Worm (Caenorhabditis elegans) whole organism, L4 larva: Measurements from ENCODE around the gene ubq-2.

Experiments used
- F26F4.8 ChIP-seq: fragments of 200-800 bp; sonication (Bioruptor generic); conservative IDR thresholded peaks from 2 replicates; pipeline ENCODE4 v1.3.6; 2022; ENCODE audit warnings: missing genetic modification characterization, missing compliant biosample characterization
- F49E8.2 ChIP-seq: sonication (generic microtip); optimal IDR thresholded peaks from 2 replicates; lab custom pipeline; 2016; ENCODE audit warnings: missing compliant biosample characterization, mild to moderate bottlenecking, missing genetic modification characterization, borderline replicate concordance
- Y48G9A.11 ChIP-seq: fragments of 200-800 bp; sonication (Bioruptor generic); IDR thresholded peaks from 2 replicates; pipeline ENCODE4 v1.3.6; 2022; ENCODE audit warnings: missing genetic modification reagents, missing genetic modification characterization, missing compliant biosample characterization
- ZK546.5 ChIP-seq, 2 experiments: sonication (generic microtip); optimal IDR thresholded peaks; 2 replicates each; lab custom pipeline; 2017; ENCODE audit warnings: missing biosample characterization in 2 of 2, missing genetic modification characterization in 2 of 2
- aha-1 ChIP-seq: fragments of 150-350 bp; peaks from one replicate; lab custom pipeline; 2014; ENCODE audit warnings: missing biosample characterization, missing genetic modification characterization
- attf-4 ChIP-seq: sonication (generic microtip); optimal IDR thresholded peaks from 3 replicates; lab custom pipeline; 2017; ENCODE audit warnings: missing biosample characterization, missing genetic modification characterization
- ceh-20 ChIP-seq: fragments of 200-800 bp; sonication (Bioruptor generic); IDR thresholded peaks from 2 replicates; pipeline ENCODE4 v1.3.6; 2022; ENCODE audit warnings: missing genetic modification reagents, missing genetic modification characterization, missing compliant biosample characterization
- ceh-28 ChIP-seq: fragments of 150-350 bp; optimal IDR thresholded peaks from 2 replicates; lab custom pipeline; 2014; ENCODE audit warnings: missing biosample characterization, missing genetic modification reagents, missing genetic modification characterization
- ctbp-1 ChIP-seq: fragments of 200-800 bp; sonication (Bioruptor generic); IDR thresholded peaks from 2 replicates; pipeline ENCODE4 v1.3.6; 2022; ENCODE audit warnings: missing genetic modification reagents, missing genetic modification characterization, missing compliant biosample characterization
- daf-16 ChIP-seq, 3 experiments: sonication (generic microtip); optimal IDR thresholded peaks; 2 replicates each; lab custom pipeline; 2016 to 2017; ENCODE audit warnings: missing genetic modification characterization in 3 of 3, missing genetic modification reagents in 3 of 3, mild to moderate bottlenecking in 2 of 3, missing compliant biosample characterization in 2 of 3, missing biosample characterization in 1 of 3, moderate library complexity in 1 of 3
- dmd-6 ChIP-seq: fragments of 200-800 bp; sonication (Bioruptor generic); IDR thresholded peaks from 2 replicates; pipeline ENCODE4 v1.3.6; 2022; ENCODE audit warnings: missing genetic modification reagents, missing genetic modification characterization, missing compliant biosample characterization
- dve-1 ChIP-seq: sonication (generic microtip); optimal IDR thresholded peaks from 2 replicates; lab custom pipeline; 2017; ENCODE audit warnings: antibody characterized with exemption, mild to moderate bottlenecking, missing genetic modification characterization, missing compliant biosample characterization; ENCODE audit not compliant: insufficient read depth
- egl-43 ChIP-seq: fragments of 200-800 bp; sonication (Bioruptor generic); IDR thresholded peaks from 2 replicates; pipeline ENCODE4 v1.3.6; 2022; ENCODE audit warnings: missing genetic modification reagents, missing genetic modification characterization, missing compliant biosample characterization
- fos-1 ChIP-seq: fragments of 150-350 bp; optimal IDR thresholded peaks from 2 replicates; lab custom pipeline; 2014; ENCODE audit warnings: missing biosample characterization, missing genetic modification characterization
- gei-8 ChIP-seq: fragments of 200-800 bp; sonication (Bioruptor generic); optimal IDR thresholded peaks from 2 replicates; lab custom pipeline; 2018; ENCODE audit warnings: mild to moderate bottlenecking, missing genetic modification characterization, missing compliant biosample characterization
- hlh-11 ChIP-seq: fragments of 200-800 bp; sonication (Bioruptor generic); optimal IDR thresholded peaks from 2 replicates; lab custom pipeline; 2018; ENCODE audit warnings: mild to moderate bottlenecking, missing genetic modification characterization, missing compliant biosample characterization
- hlh-30 ChIP-seq: sonication (generic microtip); optimal IDR thresholded peaks from 2 replicates; lab custom pipeline; 2017; ENCODE audit warnings: antibody characterized with exemption, mild to moderate bottlenecking, missing genetic modification characterization, missing compliant biosample characterization; ENCODE audit not compliant: insufficient read depth
- hmg-1.1 ChIP-seq: fragments of 200-800 bp; sonication (Bioruptor generic); IDR thresholded peaks from 2 replicates; pipeline ENCODE4 v1.3.6; 2022; ENCODE audit warnings: missing genetic modification reagents, missing genetic modification characterization, missing compliant biosample characterization
- jun-1 ChIP-seq: fragments of 150-350 bp; optimal IDR thresholded peaks from 2 replicates; lab custom pipeline; 2014; ENCODE audit warnings: missing biosample characterization, missing genetic modification reagents, missing genetic modification characterization
- lim-7 ChIP-seq: fragments of 200-800 bp; sonication (Bioruptor generic); IDR thresholded peaks from 2 replicates; pipeline ENCODE4 v1.3.6; 2022; ENCODE audit warnings: missing genetic modification characterization, missing compliant biosample characterization
- lin-15B ChIP-seq: fragments of 150-350 bp; sonication (generic microtip); optimal IDR thresholded peaks from 3 replicates; lab custom pipeline; 2014; ENCODE audit warnings: missing biosample characterization, missing genetic modification characterization
- lin-29 ChIP-seq: fragments of 200-800 bp; sonication (Bioruptor generic); IDR thresholded peaks from 2 replicates; pipeline ENCODE4 v1.3.6; 2022; ENCODE audit warnings: missing genetic modification reagents, missing genetic modification characterization, missing compliant biosample characterization
- lin-38 ChIP-seq: fragments of 200-800 bp; sonication (Bioruptor generic); IDR thresholded peaks from 2 replicates; pipeline ENCODE4 v1.3.6; 2022; ENCODE audit warnings: missing genetic modification reagents, missing genetic modification characterization, missing compliant biosample characterization
- lsy-2 ChIP-seq, 2 experiments: fragments of 150-350 bp in 1 of 2; sonication (generic microtip) in 1 of 2; optimal IDR thresholded peaks; 2 replicates each; lab custom pipeline; 2014 to 2017; ENCODE audit warnings: missing biosample characterization in 2 of 2, missing genetic modification characterization in 2 of 2
- mdl-1 ChIP-seq, 2 experiments: fragments of 150-350 bp in 1 of 2; sonication (generic microtip) in 1 of 2; optimal IDR thresholded peaks; 2 replicates each; lab custom pipeline; 2014 to 2017; ENCODE audit warnings: missing biosample characterization in 2 of 2, missing genetic modification characterization in 2 of 2
- mdt-29 ChIP-seq: fragments of 200-800 bp; sonication (Bioruptor generic); IDR thresholded peaks from 2 replicates; pipeline ENCODE4 v1.3.6; 2022; ENCODE audit warnings: missing genetic modification reagents, missing genetic modification characterization, missing compliant biosample characterization
- mxl-2 ChIP-seq: fragments of 200-800 bp; sonication (Bioruptor generic); conservative IDR thresholded peaks from 2 replicates; pipeline ENCODE4 v1.3.6; 2022; ENCODE audit warnings: missing genetic modification reagents, missing genetic modification characterization, missing compliant biosample characterization
- nhr-111 ChIP-seq: fragments of 200-800 bp; sonication (Bioruptor generic); optimal IDR thresholded peaks from 2 replicates; lab custom pipeline; 2018; ENCODE audit warnings: mild to moderate bottlenecking, missing genetic modification characterization, missing compliant biosample characterization
- nhr-25 ChIP-seq: sonication (generic microtip); optimal IDR thresholded peaks from 2 replicates; lab custom pipeline; 2017; ENCODE audit warnings: missing genetic modification characterization, mild to moderate bottlenecking, missing compliant biosample characterization, antibody characterized with exemption, moderate library complexity, borderline replicate concordance; ENCODE audit not compliant: insufficient read depth
- nhr-41 ChIP-seq: fragments of 200-800 bp; sonication (Bioruptor generic); IDR thresholded peaks from 2 replicates; pipeline ENCODE4 v1.3.6; 2022; ENCODE audit warnings: missing genetic modification reagents, missing genetic modification characterization, missing compliant biosample characterization
- nhr-42 ChIP-seq: fragments of 200-800 bp; sonication (Bioruptor generic); IDR thresholded peaks from 2 replicates; pipeline ENCODE4 v1.3.6; 2022; ENCODE audit warnings: missing genetic modification characterization, missing compliant biosample characterization
- nhr-77 ChIP-seq: fragments of 150-350 bp; optimal IDR thresholded peaks from 2 replicates; lab custom pipeline; 2014; ENCODE audit warnings: missing biosample characterization, missing genetic modification characterization
- pqm-1 ChIP-seq: sonication (generic microtip); optimal IDR thresholded peaks from 2 replicates; lab custom pipeline; 2017; ENCODE audit warnings: missing biosample characterization, missing genetic modification characterization
- rbr-2 ChIP-seq: sonication (generic microtip); optimal IDR thresholded peaks from 2 replicates; lab custom pipeline; 2016; ENCODE audit warnings: missing genotype, missing genetic modification characterization, missing compliant biosample characterization
- saeg-2 ChIP-seq: fragments of 200-800 bp; sonication (Bioruptor generic); IDR thresholded peaks from 2 replicates; pipeline ENCODE4 v1.3.6; 2022; ENCODE audit warnings: missing genetic modification reagents, missing genetic modification characterization, missing compliant biosample characterization
- set-16 ChIP-seq: fragments of 200-800 bp; sonication (Bioruptor generic); IDR thresholded peaks from 2 replicates; pipeline ENCODE4 v1.3.6; 2022; ENCODE audit warnings: missing genetic modification reagents, missing genetic modification characterization, missing compliant biosample characterization
- spr-1 ChIP-seq: sonication (generic microtip); optimal IDR thresholded peaks from 2 replicates; lab custom pipeline; 2016; ENCODE audit warnings: mild to moderate bottlenecking, missing genetic modification characterization, missing compliant biosample characterization
- unc-130 ChIP-seq: sonication (generic microtip); optimal IDR thresholded peaks from 2 replicates; lab custom pipeline; 2016; ENCODE audit warnings: missing genetic modification reagents, missing genetic modification characterization, missing compliant biosample characterization
- zag-1 ChIP-seq: fragments of 150-350 bp; optimal IDR thresholded peaks from 2 replicates; lab custom pipeline; 2014; ENCODE audit warnings: missing biosample characterization, missing genetic modification characterization
- zfp-2 ChIP-seq: sonication (generic microtip); optimal IDR thresholded peaks from 2 replicates; lab custom pipeline; 2016; ENCODE audit warnings: mild to moderate bottlenecking, missing genetic modification characterization, missing compliant biosample characterization
- ztf-7 ChIP-seq: fragments of 150-350 bp; optimal IDR thresholded peaks from 2 replicates; lab custom pipeline; 2014; ENCODE audit warnings: missing biosample characterization, missing genetic modification characterization

ubq-2 gene

ce11 chrIII:12951362-12952228 lies 26.7 kb downstream of the ubq-2 start, which contains the start of gene Y39E4A.1 (continued):
- TF ChIP-seq attf-4 (tag; lab: Kevin White, UChicago) (no peak), hlh-11 (no peak), nhr-41 (GFP tag; lab: Robert Waterston, UW) (no peak), aha-1 (no peak), nhr-111 (GFP tag; lab: Kevin White, UChicago) (no peak), saeg-2 (GFP tag; lab: Robert Waterston, UW) (no peak)

- TF ChIP-seq F49E8.2 (tag; lab: Kevin White, UChicago) (no peak), ceh-20 (GFP tag; lab: Robert Waterston, UW) (peak; percentile 38; the same call in 1 of the 2 replicates), hmg-1.1 (GFP tag; lab: Robert Waterston, UW) (0 out of 2 replicates have a peak, but pooled peaks have one; percentile 17)
Measured at ce11 chrIII:12945072-12945471, 33.3 kb downstream of the ubq-2 start.

ce11 chrIII:12944064-12944463 lies 34.3 kb downstream of the ubq-2 start:
- TF ChIP-seq ztf-7 (tag; lab: Kevin White, UChicago) (no peak), egl-43 (no peak), lin-38 (no peak), nhr-42 (GFP tag; lab: Robert Waterston, UW) (no peak), spr-1 (tag; lab: Kevin White, UChicago) (no peak), lin-15B (tag; lab: Kevin White, UChicago) (no peak), fos-1 (no peak), nhr-77 (tag; lab: Kevin White, UChicago) (no peak), lin-29 (no peak)

DNA sequence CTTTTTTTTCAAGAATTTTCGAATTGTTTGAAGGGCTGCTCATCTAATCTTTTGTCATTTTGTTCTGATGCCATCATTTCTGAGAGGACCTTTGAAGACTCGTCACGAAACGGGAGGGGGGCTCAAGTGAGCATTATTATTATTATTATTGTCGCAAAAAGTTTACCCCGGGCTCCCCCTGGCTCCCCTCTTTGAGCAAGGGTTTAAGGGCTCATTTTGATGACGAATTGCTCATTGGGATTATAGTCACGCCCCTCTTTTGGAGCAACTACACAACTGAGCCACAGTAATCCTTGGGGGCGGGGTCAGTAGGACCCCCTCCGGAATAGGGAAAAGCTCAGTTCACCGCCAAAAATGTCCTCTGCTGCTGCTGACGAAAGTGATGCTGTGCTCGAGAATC lies 36.0 kb downstream of the ubq-2 start, which contains the start of gene unc-25:
unc-25 (plus strand) TSS at position 345 of the 400 bp plus-strand sequence.
- TF ChIP-seq mdl-1 (tag; optimal IDR thresholded peaks at IDR 0.05; lab: Kevin White, UChicago) (no peak), ZK546.5 (tag; optimal IDR thresholded peaks at IDR 0.05; lab: Kevin White, UChicago) (no peak), mxl-2 (GFP tag; lab: Robert Waterston, UW) (no peak), daf-16 (GFP tag; optimal IDR thresholded peaks at IDR 0.05; lab: Kevin White, UChicago) (no peak), daf-16 (tag; optimal IDR thresholded peaks at IDR 0.05; lab: Kevin White, UChicago) (no peak), F26F4.8 (GFP tag; lab: Robert Waterston, UW) (no peak), zag-1 (tag; lab: Kevin White, UChicago) (no peak), jun-1 (tag; lab: Kevin White, UChicago) (no peak), Y48G9A.11 (GFP tag; lab: Robert Waterston, UW) (no peak), nhr-25 (tag; lab: Kevin White, UChicago) (no peak), lsy-2 (tag; optimal IDR thresholded peaks at IDR 0.05; lab: Kevin White, UChicago) (peak in 1 of 2 experiments; percentile 14), ceh-28 (no peak), hlh-11 (peak; percentile 3), mdt-29 (GFP tag; lab: Robert Waterston, UW) (0 out of 2 replicates have a peak, but pooled peaks have one; percentile 23), egl-43 (0 out of 2 replicates have a peak, but pooled peaks have one; percentile 9), dmd-6 (GFP tag; lab: Robert Waterston, UW) (no peak), hlh-30 (tag; lab: Kevin White, UChicago) (no peak), nhr-111 (GFP tag; lab: Kevin White, UChicago) (no peak), dve-1 (peak; percentile 7), pqm-1 (tag; lab: Kevin White, UChicago) (no peak), set-16 (GFP tag; lab: Robert Waterston, UW) (peak; percentile 39; the same call in 1 of the 2 replicates), ceh-20 (GFP tag; lab: Robert Waterston, UW) (peak; percentile 39; the same call in 1 of the 2 replicates), gei-8 (peak; percentile 6), unc-130 (GFP tag; lab: Kevin White, UChicago) (no peak), aha-1 (peak; percentile 79), ctbp-1 (GFP tag; lab: Robert Waterston, UW) (no peak), rbr-2 (peak; percentile 32), zfp-2 (tag; lab: Kevin White, UChicago) (no peak), lim-7 (GFP tag; lab: Robert Waterston, UW) (no peak), lin-38 (peak; percentile 30; the same call in 1 of the 2 replicates)
